Fruit fly (Drosophila melanogaster): Measurements from ENCODE around the gene Phae1.

dm6 chr2L:12089145-12089544 lies 20.1 kb upstream of the Phae1 start:
- no peak for TF ChIP-seq Sin3A (optimal IDR thresholded peaks at IDR 0.05)
- TF ChIP-seq psq (optimal IDR thresholded peaks at IDR 0.05) = no peak
- no peak for TF ChIP-seq h (optimal IDR thresholded peaks at IDR 0.05)
- no peak for TF ChIP-seq Myc (optimal IDR thresholded peaks at IDR 0.05)
- no peak for TF ChIP-seq insv (optimal IDR thresholded peaks at IDR 0.05)
- TF ChIP-seq ttk (optimal IDR thresholded peaks at IDR 0.05) = no peak

All from Kc167 (cell line).